Fruit fly (Drosophila melanogaster) whole organism, embryonic: ENCODE data around the gene CG34001.

Experiments
- Atf3 ChIP-seq: fragments of 200-800 bp; sonication (Bioruptor generic); optimal IDR thresholded peaks from 3 replicates; lab custom pipeline; 2016; ENCODE audit warnings: missing biosample characterization, missing genetic modification characterization
- CG11398 ChIP-seq: fragments of 200-800 bp; sonication (Bioruptor generic); optimal IDR thresholded peaks from 2 replicates; lab custom pipeline; 2016; ENCODE audit warnings: missing biosample characterization, missing genetic modification characterization
- CG11504 ChIP-seq: fragments of 200-800 bp; sonication (Bioruptor generic); optimal IDR thresholded peaks from 3 replicates; lab custom pipeline; 2019; ENCODE audit warnings: missing biosample characterization, mild to moderate bottlenecking, missing genetic modification characterization, moderate library complexity
- CG12299 ChIP-seq: fragments of 200-800 bp; sonication (Bioruptor generic); optimal IDR thresholded peaks from 2 replicates; lab custom pipeline; 2018; ENCODE audit warnings: missing biosample characterization, mild to moderate bottlenecking, missing genetic modification characterization
- CG1233 ChIP-seq: fragments of 200-800 bp; sonication (Bioruptor generic); optimal IDR thresholded peaks from 4 replicates; lab custom pipeline; 2018; ENCODE audit warnings: missing biosample characterization, mild to moderate bottlenecking, missing genetic modification characterization
- CG15269 ChIP-seq: fragments of 200-800 bp; sonication (Bioruptor generic); optimal IDR thresholded peaks from 2 replicates; lab custom pipeline; 2018; ENCODE audit warnings: missing biosample characterization, mild to moderate bottlenecking, missing genetic modification characterization, moderate library complexity
- CG15696 ChIP-seq: fragments of 200-800 bp; sonication (Bioruptor generic); optimal IDR thresholded peaks from 2 replicates; lab custom pipeline; 2019; ENCODE audit warnings: missing biosample characterization, mild to moderate bottlenecking, missing genetic modification characterization, moderate library complexity
- CG1603 ChIP-seq: fragments of 200-800 bp; sonication (Bioruptor generic); optimal IDR thresholded peaks from 2 replicates; lab custom pipeline; 2019; ENCODE audit warnings: missing biosample characterization, mild to moderate bottlenecking, missing genetic modification characterization, moderate library complexity
- CG1832 ChIP-seq: fragments of 200-800 bp; sonication (Bioruptor generic); optimal IDR thresholded peaks from 2 replicates; lab custom pipeline; 2017; ENCODE audit warnings: missing biosample characterization, mild to moderate bottlenecking, missing genetic modification characterization, inconsistent platforms
- CG2199 ChIP-seq: fragments of 200-800 bp; sonication (Bioruptor generic); IDR thresholded peaks from 3 replicates; pipeline ENCODE4 v1.3.6; 2022; ENCODE audit warnings: missing biosample characterization, missing genetic modification characterization
- CG2202 ChIP-seq: fragments of 200-800 bp; sonication (Bioruptor generic); optimal IDR thresholded peaks from 2 replicates; lab custom pipeline; 2018; ENCODE audit warnings: missing biosample characterization, mild to moderate bottlenecking, missing genetic modification characterization
- CG2712 ChIP-seq: fragments of 200-800 bp; optimal IDR thresholded peaks from 3 replicates; lab custom pipeline; 2019; ENCODE audit warnings: missing biosample characterization, mild to moderate bottlenecking, missing genetic modification characterization, moderate library complexity
- CG4617 ChIP-seq: fragments of 200-800 bp; sonication (Bioruptor generic); optimal IDR thresholded peaks from 3 replicates; lab custom pipeline; 2016; ENCODE audit warnings: missing biosample characterization, missing genetic modification characterization, borderline replicate concordance
- CG7745 ChIP-seq: fragments of 200-800 bp; sonication (Bioruptor generic); optimal IDR thresholded peaks from 2 replicates; lab custom pipeline; 2018; ENCODE audit warnings: missing biosample characterization, mild to moderate bottlenecking, missing genetic modification characterization, moderate library complexity
- CG7987 ChIP-seq: fragments of 200-800 bp; sonication (Bioruptor generic); optimal IDR thresholded peaks from 2 replicates; lab custom pipeline; 2018; ENCODE audit warnings: missing biosample characterization, mild to moderate bottlenecking, missing genetic modification characterization, moderate library complexity
- CG9727 ChIP-seq: fragments of 200-800 bp; sonication (Bioruptor generic); optimal IDR thresholded peaks from 3 replicates; lab custom pipeline; 2017; ENCODE audit warnings: missing biosample characterization, mild to moderate bottlenecking, missing genetic modification characterization
- CG9817 ChIP-seq: fragments of 200-800 bp; sonication (Bioruptor generic); optimal IDR thresholded peaks from 2 replicates; lab custom pipeline; 2018; ENCODE audit warnings: missing biosample characterization, mild to moderate bottlenecking, missing genetic modification characterization, moderate library complexity
- D ChIP-seq, 2 experiments: fragments of 200-800 bp in 1 of 2; fragments of >200 bp in 1 of 2; sonication (Bioruptor generic) in 1 of 2; optimal IDR thresholded peaks; 2 replicates in 1 of 2; 3 replicates in 1 of 2; lab custom pipeline; 2017; ENCODE audit warnings: mild to moderate bottlenecking in 1 of 2, missing biosample characterization in 1 of 2, missing genetic modification characterization in 1 of 2, missing genetic modification reagents in 1 of 2
- Doc2 ChIP-seq: fragments of 200-800 bp; sonication (Bioruptor generic); IDR thresholded peaks from 2 replicates; pipeline ENCODE4 v1.3.6; 2022; ENCODE audit warnings: missing biosample characterization, missing genetic modification characterization
- Dp ChIP-seq: fragments of 200-800 bp; sonication (Bioruptor generic); optimal IDR thresholded peaks from 2 replicates; lab custom pipeline; 2018; ENCODE audit warnings: missing biosample characterization, mild to moderate bottlenecking, missing genetic modification characterization, moderate library complexity
- E2f1 ChIP-seq: fragments of 200-800 bp; sonication (Bioruptor generic); IDR thresholded peaks from 2 replicates; pipeline ENCODE4 v1.3.6; 2022; ENCODE audit warnings: missing biosample characterization, missing genetic modification characterization
- Ets65A ChIP-seq: fragments of 200-800 bp; sonication (Bioruptor generic); peaks from one replicate; lab custom pipeline; 2016; ENCODE audit warnings: missing biosample characterization, missing genetic modification characterization
- Fer2 ChIP-seq: fragments of 200-800 bp; sonication (Bioruptor generic); optimal IDR thresholded peaks from 2 replicates; lab custom pipeline; 2018; ENCODE audit warnings: missing biosample characterization, mild to moderate bottlenecking, missing genetic modification characterization, moderate library complexity
- Fer3 ChIP-seq: fragments of 200-800 bp; sonication (Bioruptor generic); optimal IDR thresholded peaks from 2 replicates; lab custom pipeline; 2018; ENCODE audit warnings: missing biosample characterization, mild to moderate bottlenecking, missing genetic modification characterization, moderate library complexity
- HLH4C ChIP-seq: fragments of 200-800 bp; sonication (Bioruptor generic); IDR thresholded peaks from 3 replicates; pipeline ENCODE4 v1.3.6; 2022; ENCODE audit warnings: missing biosample characterization, missing genetic modification characterization; ENCODE audit not compliant: partially characterized antibody
- Hsf ChIP-seq: fragments of 200-800 bp; sonication (Bioruptor generic); optimal IDR thresholded peaks from 3 replicates; lab custom pipeline; 2016; ENCODE audit warnings: missing biosample characterization, missing genetic modification characterization
- Lhr ChIP-seq: fragments of 200-800 bp; sonication (Bioruptor generic); optimal IDR thresholded peaks from 3 replicates; lab custom pipeline; 2017; ENCODE audit warnings: mild to moderate bottlenecking, missing biosample characterization, missing genetic modification reagents, missing genetic modification characterization
- Mes4 ChIP-seq: fragments of 200-800 bp; sonication (Bioruptor generic); optimal IDR thresholded peaks from 2 replicates; lab custom pipeline; 2016; ENCODE audit warnings: missing biosample characterization, missing genetic modification characterization
- NC2β ChIP-seq: fragments of 200-800 bp; sonication (Bioruptor generic); optimal IDR thresholded peaks from 2 replicates; lab custom pipeline; 2016; ENCODE audit warnings: missing biosample characterization, missing genetic modification characterization
- Poxn ChIP-seq: fragments of 200-800 bp; sonication (Bioruptor generic); IDR thresholded peaks from 2 replicates; pipeline ENCODE4 v1.3.6; 2022; ENCODE audit warnings: missing biosample characterization, missing genetic modification characterization
- Rfx ChIP-seq: fragments of 200-800 bp; sonication (Bioruptor generic); IDR thresholded peaks from 2 replicates; pipeline ENCODE4 v1.3.6; 2022; ENCODE audit warnings: missing biosample characterization, missing genetic modification characterization
- Sry-β ChIP-seq: fragments of 200-800 bp; sonication (Bioruptor generic); optimal IDR thresholded peaks from 2 replicates; lab custom pipeline; 2018; ENCODE audit warnings: missing biosample characterization, mild to moderate bottlenecking, missing genetic modification characterization, moderate library complexity
- Trl ChIP-seq, 3 experiments: fragments of >200 bp in 2 of 3; fragments of 200-800 bp in 1 of 3; sonication (Bioruptor generic) in 1 of 3; optimal IDR thresholded peaks; 2 replicates in 1 of 3; 3 replicates in 2 of 3; lab custom pipeline; 2016 to 2017; ENCODE audit warnings: missing biosample characterization in 1 of 3, missing genetic modification characterization in 1 of 3
- Vsx1 ChIP-seq: fragments of 200-800 bp; sonication (Bioruptor generic); optimal IDR thresholded peaks from 2 replicates; lab custom pipeline; 2017; ENCODE audit warnings: missing biosample characterization, mild to moderate bottlenecking, missing genetic modification characterization, missing genetic modification reagents
- ato ChIP-seq: fragments of 200-800 bp; sonication (Bioruptor generic); IDR thresholded peaks from 2 replicates; pipeline ENCODE4 v1.3.6; 2022; ENCODE audit warnings: missing biosample characterization, missing genetic modification characterization; ENCODE audit not compliant: partially characterized antibody
- bbx ChIP-seq: fragments of 200-800 bp; sonication (Bioruptor generic); IDR thresholded peaks from 2 replicates; pipeline ENCODE4 v1.3.6; 2022; ENCODE audit warnings: missing biosample characterization, missing genetic modification characterization; ENCODE audit not compliant: partially characterized antibody
- cato ChIP-seq: fragments of 200-800 bp; sonication (Bioruptor generic); optimal IDR thresholded peaks from 2 replicates; lab custom pipeline; 2016; ENCODE audit warnings: missing biosample characterization, missing genetic modification characterization, borderline replicate concordance
- chinmo ChIP-seq: fragments of 200-800 bp; sonication (Bioruptor generic); IDR thresholded peaks from 4 replicates; pipeline ENCODE4 v1.3.6; 2022; ENCODE audit warnings: missing biosample characterization, missing genetic modification characterization; ENCODE audit not compliant: partially characterized antibody
- ci ChIP-seq: fragments of 200-800 bp; sonication (Bioruptor generic); IDR thresholded peaks from 3 replicates; pipeline ENCODE4 v1.3.6; 2022; ENCODE audit warnings: missing biosample characterization, missing genetic modification characterization
- da ChIP-seq: fragments of 200-800 bp; sonication (Bioruptor generic); optimal IDR thresholded peaks from 2 replicates; lab custom pipeline; 2016; ENCODE audit warnings: missing biosample characterization, missing genetic modification characterization
- emc ChIP-seq: fragments of 200-800 bp; sonication (Bioruptor generic); optimal IDR thresholded peaks from 2 replicates; lab custom pipeline; 2016; ENCODE audit warnings: missing biosample characterization, missing genetic modification characterization
- fd96Cb ChIP-seq: fragments of 200-800 bp; sonication (Bioruptor generic); optimal IDR thresholded peaks from 2 replicates; lab custom pipeline; 2018; ENCODE audit warnings: missing biosample characterization, mild to moderate bottlenecking, missing genetic modification characterization, moderate library complexity
- insv ChIP-seq, 2 experiments: fragments of 200-800 bp; sonication (Bioruptor generic); optimal IDR thresholded peaks; 3 replicates each; lab custom pipeline; 2016 to 2018; ENCODE audit warnings: missing biosample characterization in 2 of 2, missing genetic modification characterization in 2 of 2
- otp ChIP-seq: fragments of 200-800 bp; sonication (Bioruptor generic); IDR thresholded peaks from 3 replicates; pipeline ENCODE4, ENCODE4 v1.3.6; 2022; ENCODE audit warnings: missing biosample characterization, missing genetic modification characterization
- pum ChIP-seq: fragments of 200-800 bp; sonication (Bioruptor generic); optimal IDR thresholded peaks from 2 replicates; lab custom pipeline; 2016; ENCODE audit warnings: missing biosample characterization, missing genetic modification characterization
- pzg ChIP-seq: fragments of 200-800 bp; sonication (Bioruptor generic); optimal IDR thresholded peaks from 3 replicates; lab custom pipeline; 2018; ENCODE audit warnings: missing biosample characterization, mild to moderate bottlenecking, missing genetic modification characterization, moderate library complexity
- ro ChIP-seq: fragments of 200-800 bp; sonication (Bioruptor generic); IDR thresholded peaks from 2 replicates; pipeline ENCODE4 v1.3.6; 2022; ENCODE audit warnings: missing biosample characterization, missing genetic modification characterization
- sc ChIP-seq, 3 experiments: fragments of >200 bp in 2 of 3; fragments of 200-800 bp in 1 of 3; sonication (Bioruptor generic) in 1 of 3; optimal IDR thresholded peaks; 2 replicates in 2 of 3; 3 replicates in 1 of 3; lab custom pipeline; 2017; ENCODE audit warnings: mild to moderate bottlenecking in 1 of 3, missing biosample characterization in 1 of 3, missing genetic modification characterization in 1 of 3, missing genetic modification reagents in 1 of 3
- trh ChIP-seq: fragments of 200-800 bp; sonication (Bioruptor generic); optimal IDR thresholded peaks from 2 replicates; lab custom pipeline; 2016; ENCODE audit warnings: missing biosample characterization, missing genetic modification characterization

CG34001 gene

dm6 chr3L:10679711-10680154, 48.9 kb downstream of the CG34001 start (continued):
- TF ChIP-seq CG7987 (GFP tag; lab: Kevin White, UChicago) (peak; percentile 37), CG11398 (GFP tag; lab: Kevin White, UChicago) (no peak), CG1832 (GFP tag; lab: Kevin White, UChicago) (no peak), Trl (optimal IDR thresholded peaks at IDR 0.05; lab: Kevin White, UChicago) (no peak), Trl (GFP tag; optimal IDR thresholded peaks at IDR 0.05; lab: Kevin White, UChicago) (no peak), cato (GFP tag; lab: Kevin White, UChicago) (no peak), CG15696 (tag; lab: Kevin White, UChicago) (no peak), CG9727 (peak; percentile 36), Mes4 (no peak), Doc2 (GFP tag; lab: Robert Waterston, UW) (no peak), E2f1 (GFP tag; lab: Robert Waterston, UW) (no peak), CG2199 (no peak), ato (GFP tag; lab: Robert Waterston, UW) (no peak), fd96Cb (tag; lab: Kevin White, UChicago) (no peak), Fer3 (no peak), CG2712 (tag; lab: Kevin White, UChicago) (no peak), Dp (no peak), Hsf (GFP tag; lab: Kevin White, UChicago) (peak; percentile 29), CG2202 (tag; lab: Kevin White, UChicago) (no peak), CG1603 (tag; lab: Kevin White, UChicago) (no peak), HLH4C (GFP tag; lab: Robert Waterston, UW) (no peak), chinmo (no peak), CG15269 (tag; lab: Kevin White, UChicago) (peak; percentile 40), ro (GFP tag; lab: Robert Waterston, UW) (no peak), Ets65A (GFP tag; lab: Kevin White, UChicago) (no peak), Poxn (GFP tag; lab: Robert Waterston, UW) (no peak), CG4617 (GFP tag; lab: Kevin White, UChicago) (no peak), CG9817 (no peak), otp (GFP tag; lab: Robert Waterston, UW) (0 out of 3 replicates have a peak, but pooled peaks have one; percentile 11), insv (GFP tag; optimal IDR thresholded peaks at IDR 0.05; lab: Kevin White, UChicago) (no peak), D (optimal IDR thresholded peaks at IDR 0.05; lab: Kevin White, UChicago) (no peak), D (GFP tag; optimal IDR thresholded peaks at IDR 0.05; lab: Kevin White, UChicago) (no peak), Lhr (GFP tag; lab: Kevin White, UChicago) (no peak), sc (optimal IDR thresholded peaks at IDR 0.05; lab: Kevin White, UChicago) (no peak), sc (GFP tag; optimal IDR thresholded peaks at IDR 0.05; lab: Kevin White, UChicago) (no peak), emc (no peak), pzg (GFP tag; lab: Kevin White, UChicago) (no peak), ci (0 out of 3 replicates have a peak, but pooled peaks have one; percentile 32), Atf3 (GFP tag; lab: Kevin White, UChicago) (no peak), CG11504 (tag; lab: Kevin White, UChicago) (peak; percentile 18), Vsx1 (GFP tag; lab: Kevin White, UChicago) (no peak), CG1233 (no peak), CG7745 (tag; lab: Kevin White, UChicago) (no peak), trh (no peak), Sry-β (no peak), pum (GFP tag; lab: Kevin White, UChicago) (no peak), Rfx (0 out of 2 replicates have a peak, but pooled peaks have one; percentile 43), da (no peak), CG12299 (tag; lab: Kevin White, UChicago) (no peak), Fer2 (no peak), bbx (GFP tag; lab: Robert Waterston, UW) (no peak), NC2β (GFP tag; lab: Kevin White, UChicago) (no peak)
